Fruit fly (Drosophila melanogaster): Measurements from ENCODE around the gene Psa.

The Psa gene

DNA sequence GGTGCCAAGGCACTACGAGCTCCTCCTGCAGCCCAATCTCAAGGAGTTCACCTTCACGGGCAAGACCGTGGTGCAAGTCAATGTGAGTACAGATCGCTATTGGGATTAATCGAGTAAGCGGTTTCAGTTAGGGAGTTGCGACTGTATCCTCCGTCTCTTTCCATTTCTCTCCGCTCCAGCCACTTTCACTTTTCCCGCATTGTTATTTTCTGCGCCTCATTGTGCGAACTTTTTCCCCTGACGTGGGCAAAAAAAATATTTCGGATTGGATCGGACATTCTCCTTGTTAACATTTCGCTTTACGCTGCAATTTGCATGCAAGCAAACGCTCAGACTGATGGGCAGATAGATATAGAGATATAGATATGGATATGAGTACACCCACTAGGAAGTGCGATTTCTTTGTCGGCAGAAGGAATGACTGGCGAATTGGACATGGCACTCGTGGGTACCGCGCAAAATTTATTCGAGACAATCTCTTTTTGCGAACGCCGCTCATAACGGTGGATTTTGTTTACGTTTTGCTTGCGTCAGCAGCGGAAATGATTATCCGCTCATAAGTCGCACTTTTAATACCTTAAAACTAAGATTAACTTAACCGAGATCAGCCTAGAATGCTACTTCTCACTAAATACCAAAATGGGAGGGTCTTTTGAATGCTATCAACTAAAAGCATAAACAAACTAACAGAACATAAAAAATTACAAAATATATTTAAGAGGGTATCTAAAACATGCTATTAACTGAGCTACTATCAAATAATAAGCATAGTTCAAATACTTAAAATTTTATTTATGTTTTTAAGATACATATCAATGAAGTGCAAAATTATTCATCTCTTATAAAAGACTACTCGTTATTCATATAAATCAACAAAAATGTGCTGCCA lies 16.3 kb downstream of the Psa start:
- TF ChIP-seq CG7101 (tag; optimal IDR thresholded peaks at IDR 0.05) (no peak), CG14711 (tag; optimal IDR thresholded peaks at IDR 0.05) (no peak), Hr96 (GFP tag; optimal IDR thresholded peaks at IDR 0.05) (no peak), tj (GFP tag; optimal IDR thresholded peaks at IDR 0.05) (peak; percentile 97), Mnt (GFP tag; optimal IDR thresholded peaks at IDR 0.05) (no peak), bab1 (GFP tag; optimal IDR thresholded peaks at IDR 0.05) (peak; percentile 58), ovo (GFP tag; optimal IDR thresholded peaks at IDR 0.05) (no peak), Clk (GFP tag; optimal IDR thresholded peaks at IDR 0.05) (no peak), pad (GFP tag; optimal IDR thresholded peaks at IDR 0.05) (no peak)

DNA sequence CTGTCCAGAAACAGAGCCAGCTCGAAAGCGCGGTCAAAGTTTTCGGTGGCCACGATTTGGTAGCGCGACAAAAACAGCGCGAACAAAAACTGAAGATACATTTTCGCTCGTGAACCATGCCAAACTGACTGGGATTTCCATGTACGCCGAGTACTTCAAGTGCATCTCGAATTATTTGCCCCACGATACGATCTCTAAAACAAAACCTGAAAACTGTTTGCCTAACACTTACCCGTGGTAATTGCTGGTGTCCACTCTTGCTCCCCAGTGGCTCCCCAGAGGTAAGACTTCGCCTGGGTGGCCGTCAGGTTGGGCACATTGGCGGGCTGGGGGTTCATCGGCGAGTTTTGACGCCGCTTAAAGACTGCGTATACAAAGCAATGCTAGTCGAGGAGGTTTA lies 28.5 kb downstream of the Psa start, which contains the start of gene Ir62a:
Gene Ir62a, minus strand, starts transcription at position 101 of the 400 bp plus-strand sequence.
- TF ChIP-seq CG14711 (tag; optimal IDR thresholded peaks at IDR 0.05) (no peak), CG7045 (GFP tag; optimal IDR thresholded peaks at IDR 0.05) (no peak), Mnt (GFP tag; optimal IDR thresholded peaks at IDR 0.05) (no peak), kay (GFP tag; ENCODE audit: borderline replicate concordance) (no peak), toe (GFP tag; optimal IDR thresholded peaks at IDR 0.05) (no peak), bab1 (GFP tag; optimal IDR thresholded peaks at IDR 0.05) (no peak), cnc (optimal IDR thresholded peaks at IDR 0.05) (no peak), Clk (GFP tag; optimal IDR thresholded peaks at IDR 0.05) (no peak)

DNA sequence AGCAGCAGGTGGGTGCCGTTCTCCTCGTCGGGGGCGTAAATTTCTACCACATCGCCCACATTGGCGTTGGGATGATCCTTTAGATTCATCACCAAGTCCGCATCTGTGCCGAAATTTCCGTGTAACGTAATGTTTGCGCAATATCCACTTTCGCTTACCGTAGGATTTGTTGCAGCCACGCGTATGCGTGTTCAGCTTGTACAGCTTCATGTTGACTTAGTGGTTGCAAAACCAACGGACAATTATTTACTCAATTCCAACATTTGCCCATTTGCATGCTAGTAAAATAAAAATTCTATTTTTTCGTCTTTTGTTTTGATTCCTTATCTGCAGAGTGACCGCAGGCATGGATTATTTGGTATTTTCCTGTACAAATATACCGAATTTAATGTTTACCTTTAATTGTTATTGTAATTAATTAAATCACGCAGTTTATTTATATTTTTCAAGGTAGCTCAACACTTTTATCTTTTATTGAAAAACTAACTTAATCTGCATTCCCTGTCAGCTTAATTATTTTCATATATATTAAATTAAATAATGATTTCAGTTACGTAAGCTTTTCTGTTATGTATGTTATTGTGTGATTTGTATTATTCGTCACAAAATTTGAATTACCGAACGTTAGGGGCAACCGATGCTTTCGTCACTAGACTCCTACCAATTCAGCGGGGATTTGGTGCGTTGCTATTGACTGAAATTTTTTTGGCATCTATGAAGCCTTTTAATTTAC lies 31.2 kb downstream of the Psa start, which contains the start of gene Iml1:
Gene Iml1, minus strand, starts transcription at position 336 of the 733 bp plus-strand sequence.
- TF ChIP-seq CG7101 (tag; optimal IDR thresholded peaks at IDR 0.05) (peak; percentile 49), CG14711 (tag; optimal IDR thresholded peaks at IDR 0.05) (peak; percentile 27), ovo (GFP tag; optimal IDR thresholded peaks at IDR 0.05) (no peak), bab1 (GFP tag; optimal IDR thresholded peaks at IDR 0.05) (peak; percentile 14), CG7045 (GFP tag; optimal IDR thresholded peaks at IDR 0.05) (no peak), Crg-1 (GFP tag; optimal IDR thresholded peaks at IDR 0.05) (peak; percentile 12), CG33017 (tag; optimal IDR thresholded peaks at IDR 0.05) (peak; percentile 17), CG11617 (GFP tag; optimal IDR thresholded peaks at IDR 0.05) (peak; percentile 42), CG12768 (GFP tag; optimal IDR thresholded peaks at IDR 0.05) (no peak)

DNA sequence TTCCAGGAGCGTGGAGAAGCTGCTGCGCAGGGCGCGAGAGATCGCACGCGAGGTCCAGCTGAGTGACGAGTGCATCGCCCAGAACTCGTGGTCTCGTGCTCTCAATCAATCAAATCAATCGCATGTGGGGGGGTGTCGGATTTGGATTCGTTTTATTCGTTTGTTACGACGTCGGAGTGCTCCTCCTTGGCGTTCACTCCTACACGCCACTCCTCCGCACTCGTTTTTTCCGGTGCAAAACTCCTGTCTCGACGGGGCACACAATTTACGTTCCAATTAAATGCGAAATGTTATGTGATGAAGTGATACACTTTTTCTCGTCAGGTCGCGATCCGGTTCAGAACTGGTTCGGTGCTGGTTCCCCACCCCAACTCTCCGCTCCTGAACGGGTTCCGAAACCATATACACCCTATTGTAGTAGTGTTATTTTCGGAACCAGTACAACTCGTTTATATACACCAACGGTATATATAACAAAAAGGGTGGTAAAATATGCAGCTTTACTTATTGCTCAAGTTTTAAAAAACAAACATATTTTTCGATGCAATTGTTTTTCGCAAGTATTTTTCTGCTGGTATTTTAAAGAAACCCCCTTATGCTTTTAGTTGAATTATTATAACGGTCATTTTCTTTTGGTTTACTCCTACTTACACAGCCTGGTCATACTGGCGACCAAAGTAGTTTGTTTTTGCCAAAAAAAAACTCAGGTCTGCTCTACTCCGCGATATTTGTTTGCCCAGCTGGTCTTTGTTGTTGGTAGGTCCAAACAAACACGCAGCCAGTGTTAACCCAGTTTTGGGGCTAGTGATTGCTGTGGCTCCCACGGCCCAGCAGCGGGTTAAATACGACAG lies 34.1 kb downstream of the Psa start, which contains the start of the genes CG12091 and pns:
Gene CG12091, minus strand, starts transcription at position 349 of the 851 bp plus-strand sequence.
Gene pns, plus strand, starts transcription at position 651 of the 851 bp plus-strand sequence.
- TF ChIP-seq CG7101 (tag; optimal IDR thresholded peaks at IDR 0.05), result peak; percentile 41
- peak; percentile 63 for TF ChIP-seq bab1 (GFP tag; optimal IDR thresholded peaks at IDR 0.05)
- peak; percentile 57 for TF ChIP-seq Hr96 (GFP tag; optimal IDR thresholded peaks at IDR 0.05)
- peak; percentile 40 for TF ChIP-seq cic (GFP tag; optimal IDR thresholded peaks at IDR 0.05)
- peak; percentile 24 for TF ChIP-seq CG12768 (GFP tag; optimal IDR thresholded peaks at IDR 0.05)
- peak; percentile 45 for TF ChIP-seq CG14711 (tag; optimal IDR thresholded peaks at IDR 0.05)
- peak; percentile 72 for TF ChIP-seq pad (GFP tag; optimal IDR thresholded peaks at IDR 0.05)
- TF ChIP-seq CG11617 (GFP tag; optimal IDR thresholded peaks at IDR 0.05), result peak; percentile 50
- peak; percentile 67 for TF ChIP-seq ovo (GFP tag; optimal IDR thresholded peaks at IDR 0.05)
- TF ChIP-seq cnc (optimal IDR thresholded peaks at IDR 0.05), result no peak
- peak; percentile 46 for TF ChIP-seq Clk (GFP tag; optimal IDR thresholded peaks at IDR 0.05)
- peak; percentile 59 for TF ChIP-seq CG7045 (GFP tag; optimal IDR thresholded peaks at IDR 0.05)
- TF ChIP-seq CG33017 (tag; optimal IDR thresholded peaks at IDR 0.05), result no peak
- TF ChIP-seq toe (GFP tag; optimal IDR thresholded peaks at IDR 0.05), result peak; percentile 80
- TF ChIP-seq tj (GFP tag; optimal IDR thresholded peaks at IDR 0.05), result peak; percentile 28
- TF ChIP-seq Mnt (GFP tag; optimal IDR thresholded peaks at IDR 0.05), result peak; percentile 60
- no peak for TF ChIP-seq kay (GFP tag; ENCODE audit: borderline replicate concordance)
- TF ChIP-seq CG5204 (GFP tag; optimal IDR thresholded peaks at IDR 0.05), result no peak
- peak; percentile 59 for TF ChIP-seq Crg-1 (GFP tag; optimal IDR thresholded peaks at IDR 0.05)
- peak; percentile 50 for TF ChIP-seq CG1620 (GFP tag; optimal IDR thresholded peaks at IDR 0.05)

DNA sequence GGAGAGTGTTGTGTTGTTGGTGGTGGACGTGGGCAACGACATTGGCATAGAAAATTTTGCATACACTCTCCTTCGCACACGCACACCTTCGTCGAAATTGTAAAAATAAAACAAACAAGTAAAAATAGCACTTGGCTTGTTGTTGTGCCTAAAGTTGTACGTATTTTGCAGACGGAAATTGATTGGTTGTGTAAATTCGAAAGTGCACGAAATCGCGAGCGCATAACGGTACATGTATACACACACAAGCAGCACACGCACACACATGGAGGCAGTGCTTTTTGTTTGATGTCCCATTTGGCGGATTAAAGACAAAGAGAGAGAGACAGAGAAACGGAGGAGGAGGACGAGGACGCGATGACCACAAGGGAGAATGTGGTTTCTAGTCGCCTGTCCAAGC lies 34.7 kb downstream of the Psa start:
- TF ChIP-seq CG14711 (tag; optimal IDR thresholded peaks at IDR 0.05), result no peak
- peak; percentile 88 for TF ChIP-seq ovo (GFP tag; optimal IDR thresholded peaks at IDR 0.05)

Data from whole organism, adult.